Worm (Caenorhabditis elegans) whole organism, mixed stage, embryonic: ENCODE data around the gene K02A6.1.
A peak's percentile ranks its signal among the peaks of the same experiment; 100 is the strongest.

Experiments used
- M03D4.4 ChIP-seq: sonication (generic microtip); optimal IDR thresholded peaks from 2 replicates; lab custom pipeline; 2017; ENCODE audit warnings: mild to moderate bottlenecking, missing genetic modification characterization, missing compliant biosample characterization
- bed-3 ChIP-seq: fragments of 200-800 bp; sonication (Bioruptor generic); optimal IDR thresholded peaks from 3 replicates; lab custom pipeline; 2018; ENCODE audit warnings: mild to moderate bottlenecking, missing genetic modification characterization, moderate library complexity, missing compliant biosample characterization
- ceh-39 ChIP-seq: fragments of 150-350 bp; optimal IDR thresholded peaks from 2 replicates; lab custom pipeline; 2014; ENCODE audit warnings: missing biosample characterization, missing genetic modification characterization
- ceh-43 ChIP-seq: fragments of 200-800 bp; sonication (Bioruptor generic); optimal IDR thresholded peaks from 2 replicates; lab custom pipeline; 2018; ENCODE audit warnings: mild to moderate bottlenecking, missing genetic modification characterization, moderate library complexity, missing compliant biosample characterization
- ceh-83 ChIP-seq: fragments of 200-800 bp; sonication (Bioruptor generic); optimal IDR thresholded peaks from 2 replicates; lab custom pipeline; 2018; ENCODE audit warnings: mild to moderate bottlenecking, missing genetic modification characterization, missing compliant biosample characterization
- ces-1 ChIP-seq: fragments of 150-350 bp; optimal IDR thresholded peaks from 2 replicates; lab custom pipeline; 2014; ENCODE audit warnings: missing biosample characterization, missing genetic modification reagents, missing genetic modification characterization
- drap-1 ChIP-seq: fragments of 200-800 bp; sonication (Bioruptor generic); optimal IDR thresholded peaks from 3 replicates; lab custom pipeline; 2018; ENCODE audit warnings: mild to moderate bottlenecking, missing genetic modification characterization, missing compliant biosample characterization
- elt-1 ChIP-seq: sonication (generic microtip); optimal IDR thresholded peaks from 2 replicates; lab custom pipeline; 2017; ENCODE audit warnings: missing genetic modification characterization, mild to moderate bottlenecking, missing compliant biosample characterization, antibody characterized with exemption, moderate library complexity, borderline replicate concordance; ENCODE audit not compliant: insufficient read depth
- flh-1 ChIP-seq: fragments of 200-800 bp; sonication (Bioruptor generic); optimal IDR thresholded peaks from 2 replicates; lab custom pipeline; 2018; ENCODE audit warnings: mild to moderate bottlenecking, missing genetic modification characterization, moderate library complexity, missing compliant biosample characterization
- ham-2 ChIP-seq: fragments of 200-800 bp; sonication (Bioruptor generic); optimal IDR thresholded peaks from 2 replicates; lab custom pipeline; 2018; ENCODE audit warnings: mild to moderate bottlenecking, missing genetic modification characterization, missing compliant biosample characterization
- hlh-1 ChIP-seq: fragments of 150-350 bp; optimal IDR thresholded peaks from 2 replicates; lab custom pipeline; 2014; ENCODE audit warnings: missing biosample characterization, missing genetic modification reagents, missing genetic modification characterization
- lin-13 ChIP-seq: fragments of 150-350 bp; optimal IDR thresholded peaks from 2 replicates; lab custom pipeline; 2014; ENCODE audit warnings: missing biosample characterization, missing genetic modification characterization
- lin-32 ChIP-seq: fragments of 200-800 bp; sonication (Bioruptor generic); optimal IDR thresholded peaks from 2 replicates; lab custom pipeline; 2018; ENCODE audit warnings: mild to moderate bottlenecking, missing genetic modification characterization, missing compliant biosample characterization
- lsy-2 ChIP-seq: fragments of 150-350 bp; optimal IDR thresholded peaks from 2 replicates; lab custom pipeline; 2014; ENCODE audit warnings: missing biosample characterization, missing genetic modification characterization
- mab-5 ChIP-seq: fragments of 150-350 bp; optimal IDR thresholded peaks from 2 replicates; lab custom pipeline; 2014; ENCODE audit warnings: missing biosample characterization, missing genetic modification characterization
- mep-1 ChIP-seq: fragments of 150-350 bp; optimal IDR thresholded peaks from 2 replicates; lab custom pipeline; 2017; ENCODE audit warnings: missing biosample characterization, missing genetic modification reagents, missing genetic modification characterization, inconsistent platforms
- mls-2 ChIP-seq: sonication (generic microtip); optimal IDR thresholded peaks from 2 replicates; lab custom pipeline; 2016; ENCODE audit warnings: mild to moderate bottlenecking, missing genetic modification characterization, moderate library complexity, missing compliant biosample characterization
- nhr-12 ChIP-seq: fragments of 150-350 bp; optimal IDR thresholded peaks from 2 replicates; lab custom pipeline; 2014; ENCODE audit warnings: missing biosample characterization, missing genetic modification characterization
- nhr-2 ChIP-seq: fragments of 150-350 bp; optimal IDR thresholded peaks from 2 replicates; lab custom pipeline; 2014; ENCODE audit warnings: missing biosample characterization, missing genetic modification characterization
- nhr-237 ChIP-seq: fragments of 150-350 bp; optimal IDR thresholded peaks from 2 replicates; lab custom pipeline; 2014; ENCODE audit warnings: missing biosample characterization, missing genetic modification characterization
- nhr-28 ChIP-seq: fragments of 150-350 bp; optimal IDR thresholded peaks from 2 replicates; lab custom pipeline; 2014; ENCODE audit warnings: missing biosample characterization, missing genetic modification characterization
- nhr-76 ChIP-seq: sonication (generic microtip); optimal IDR thresholded peaks from 2 replicates; lab custom pipeline; 2017; ENCODE audit warnings: missing biosample characterization, missing genetic modification characterization
- pha-4 ChIP-seq: fragments of 150-350 bp; optimal IDR thresholded peaks from 2 replicates; lab custom pipeline; 2018; ENCODE audit warnings: missing biosample characterization, missing genetic modification reagents, missing genetic modification characterization
- sem-2 ChIP-seq: fragments of 200-800 bp; sonication (Bioruptor generic); optimal IDR thresholded peaks from 2 replicates; lab custom pipeline; 2018; ENCODE audit warnings: mild to moderate bottlenecking, missing genetic modification characterization, missing compliant biosample characterization
- snpc-4 ChIP-seq: fragments of 150-350 bp; optimal IDR thresholded peaks from 2 replicates; lab custom pipeline; 2014; ENCODE audit warnings: missing biosample characterization, missing genetic modification characterization
- sptf-1 ChIP-seq: sonication (generic microtip); optimal IDR thresholded peaks from 2 replicates; lab custom pipeline; 2017; ENCODE audit warnings: mild to moderate bottlenecking, missing genetic modification characterization, moderate library complexity, missing compliant biosample characterization
- tbx-8 ChIP-seq: fragments of 200-800 bp; sonication (Bioruptor generic); optimal IDR thresholded peaks from 2 replicates; lab custom pipeline; 2018; ENCODE audit warnings: mild to moderate bottlenecking, missing genetic modification characterization, moderate library complexity, missing compliant biosample characterization
- unc-120 ChIP-seq: sonication (generic microtip); optimal IDR thresholded peaks from 2 replicates; lab custom pipeline; 2017; ENCODE audit warnings: missing genetic modification characterization, missing compliant biosample characterization; ENCODE audit not compliant: poor library complexity, severe bottlenecking
- unc-39 ChIP-seq: fragments of 150-350 bp; optimal IDR thresholded peaks from 2 replicates; lab custom pipeline; 2014; ENCODE audit warnings: missing biosample characterization, missing genetic modification characterization

The K02A6.1 gene

ce11 chrX:8219428-8219827 is at the start of gene K02A6.1:
Gene K02A6.1 (plus strand): TSS chrX:8219728.
- TF ChIP-seq unc-39 (tag; lab: Kevin White, UChicago): no peak
- TF ChIP-seq bed-3: no peak
- TF ChIP-seq ces-1 (GFP tag; lab: Kevin White, UChicago): no peak
- no peak for TF ChIP-seq sem-2 (GFP tag; lab: Kevin White, UChicago)
- no peak for TF ChIP-seq ham-2 (GFP tag; lab: Kevin White, UChicago)
- no peak for TF ChIP-seq pha-4
- no peak for TF ChIP-seq ceh-83 (GFP tag; lab: Kevin White, UChicago)

ce11 chrX:8173610-8174009 is 45.9 kb upstream of the K02A6.1 start, which contains the start of gene C17H11.1:
Gene C17H11.1 (plus strand): TSS chrX:8173910.
- TF ChIP-seq nhr-2 (tag; lab: Kevin White, UChicago) (no peak), snpc-4 (no peak), ceh-39 (no peak), nhr-237 (tag; lab: Kevin White, UChicago) (no peak), unc-39 (tag; lab: Kevin White, UChicago) (no peak), elt-1 (no peak), M03D4.4 (tag; lab: Kevin White, UChicago) (no peak), ceh-83 (GFP tag; lab: Kevin White, UChicago) (no peak), tbx-8 (GFP tag; lab: Kevin White, UChicago) (no peak), pha-4 (no peak), lsy-2 (no peak), sem-2 (GFP tag; lab: Kevin White, UChicago) (no peak), mab-5 (no peak), flh-1 (GFP tag; lab: Kevin White, UChicago) (no peak), unc-120 (tag; lab: Kevin White, UChicago) (no peak), mls-2 (no peak), hlh-1 (no peak), ceh-43 (GFP tag; lab: Kevin White, UChicago) (no peak), sptf-1 (tag; lab: Kevin White, UChicago) (no peak)

ce11 chrX:8181590-8182311 is 37.8 kb upstream of the K02A6.1 start, which contains the start of gene C17H11.4:
Gene C17H11.4 (minus strand): TSS chrX:8181640.
- TF ChIP-seq ceh-83 (GFP tag; lab: Kevin White, UChicago): peak; percentile 42
- peak; percentile 56 for TF ChIP-seq mls-2
- TF ChIP-seq M03D4.4 (tag; lab: Kevin White, UChicago): peak; percentile 32
- peak; percentile 51 for TF ChIP-seq sptf-1 (tag; lab: Kevin White, UChicago)

- no peak for TF ChIP-seq lin-32
- TF ChIP-seq bed-3: no peak
- no peak for TF ChIP-seq drap-1
Measured at ce11 chrX:8185037-8185436, 34.5 kb upstream of the K02A6.1 start, which contains the start of gene C17H11.5. Gene C17H11.5 (minus strand): TSS chrX:8185137.

ce11 chrX:8193213-8193612 is 26.3 kb upstream of the K02A6.1 start:
- TF ChIP-seq bed-3 (no peak), nhr-237 (tag; lab: Kevin White, UChicago) (no peak), lin-13 (tag; lab: Kevin White, UChicago) (no peak), snpc-4 (no peak), nhr-12 (tag; lab: Kevin White, UChicago) (no peak), ceh-83 (GFP tag; lab: Kevin White, UChicago) (no peak), mep-1 (tag; lab: Kevin White, UChicago) (no peak), elt-1 (no peak), ceh-43 (GFP tag; lab: Kevin White, UChicago) (no peak), sptf-1 (tag; lab: Kevin White, UChicago) (no peak), M03D4.4 (tag; lab: Kevin White, UChicago) (no peak), nhr-2 (tag; lab: Kevin White, UChicago) (no peak), lsy-2 (no peak), flh-1 (GFP tag; lab: Kevin White, UChicago) (no peak), nhr-76 (no peak), hlh-1 (no peak), nhr-28 (tag; lab: Kevin White, UChicago) (no peak)
